Fruit fly (Drosophila melanogaster) whole organism, wandering third instar larva: Measurements from ENCODE around the gene mask.

Experiments used
- Abd-B ChIP-seq: fragments of >200 bp; optimal IDR thresholded peaks from 2 replicates; lab custom pipeline; 2017; ENCODE audit warnings: missing biosample characterization, missing genetic modification characterization
- CG32264 ChIP-seq: fragments of 200-800 bp; sonication (Bioruptor generic); optimal IDR thresholded peaks from 2 replicates; lab custom pipeline; 2016; ENCODE audit warnings: missing biosample characterization, missing genetic modification characterization
- CG9705 ChIP-seq: fragments of 200-800 bp; sonication (Bioruptor generic); optimal IDR thresholded peaks from 2 replicates; lab custom pipeline; 2018; ENCODE audit warnings: missing biosample characterization, mild to moderate bottlenecking, missing genetic modification characterization
- CrebA ChIP-seq: fragments of 200-800 bp; sonication (Bioruptor generic); optimal IDR thresholded peaks from 2 replicates; lab custom pipeline; 2016; ENCODE audit warnings: missing biosample characterization, mild to moderate bottlenecking, missing genetic modification characterization, borderline replicate concordance
- Dfd ChIP-seq: fragments of >200 bp; optimal IDR thresholded peaks from 2 replicates; lab custom pipeline; 2017; ENCODE audit warnings: missing biosample characterization, missing genetic modification characterization
- Dif ChIP-seq: fragments of 200-275, 200-300 bp; sonication (Bioruptor generic); optimal IDR thresholded peaks from 2 replicates; lab custom pipeline; 2018; ENCODE audit warnings: missing biosample characterization, missing genetic modification characterization; ENCODE audit not compliant: partially characterized antibody
- GATAd ChIP-seq: sonication (Bioruptor generic); optimal IDR thresholded peaks from 2 replicates; lab custom pipeline; 2016; ENCODE audit warnings: missing biosample characterization, missing genetic modification characterization
- HLH106 ChIP-seq: fragments of 200-800 bp; optimal IDR thresholded peaks from 3 replicates; lab custom pipeline; 2019; ENCODE audit warnings: missing biosample characterization, mild to moderate bottlenecking, missing genetic modification characterization, moderate library complexity
- Hnf4 ChIP-seq: fragments of 200-800 bp; sonication (Bioruptor generic); optimal IDR thresholded peaks from 2 replicates; lab custom pipeline; 2016; ENCODE audit warnings: missing biosample characterization, mild to moderate bottlenecking, missing genetic modification characterization
- Hr78 ChIP-seq: fragments of >200 bp; optimal IDR thresholded peaks from 2 replicates; lab custom pipeline; 2017; ENCODE audit warnings: missing biosample characterization, missing genetic modification characterization
- Hr83 ChIP-seq: fragments of 200-300 bp; sonication (Bioruptor generic); optimal IDR thresholded peaks from 2 replicates; lab custom pipeline; 2016; ENCODE audit warnings: missing biosample characterization, mild to moderate bottlenecking, missing genetic modification characterization, moderate library complexity; ENCODE audit not compliant: poor library complexity, severe bottlenecking
- Jra ChIP-seq: sonication (Bioruptor generic); optimal IDR thresholded peaks from 2 replicates; lab custom pipeline; 2016; ENCODE audit warnings: missing biosample characterization, missing genetic modification characterization
- Mio ChIP-seq: sonication (Bioruptor generic); optimal IDR thresholded peaks from 2 replicates; lab custom pipeline; 2016; ENCODE audit warnings: missing biosample characterization, missing genetic modification characterization
- Myc ChIP-seq: fragments of >200 bp; optimal IDR thresholded peaks from 2 replicates; lab custom pipeline; 2017
- N ChIP-seq: fragments of >200 bp; optimal IDR thresholded peaks from 2 replicates; lab custom pipeline; 2018; ENCODE audit warnings: missing biosample characterization, missing external identifiers, missing genetic modification characterization
- OdsH ChIP-seq: fragments of 200-800 bp; sonication (Bioruptor generic); optimal IDR thresholded peaks from 2 replicates; lab custom pipeline; 2016; ENCODE audit warnings: missing biosample characterization, mild to moderate bottlenecking, missing genetic modification characterization
- Rel ChIP-seq, 2 experiments: fragments of 200-800 bp; sonication (Bioruptor generic) in 1 of 2; optimal IDR thresholded peaks; 2 replicates in 1 of 2; 3 replicates in 1 of 2; lab custom pipeline; 2016 to 2019; ENCODE audit warnings: mild to moderate bottlenecking in 2 of 2, missing biosample characterization in 2 of 2, missing genetic modification characterization in 2 of 2, moderate library complexity in 1 of 2
- Sp1 ChIP-seq: fragments of 200-800 bp; sonication (Bioruptor generic); optimal IDR thresholded peaks from 3 replicates; lab custom pipeline; 2019; ENCODE audit warnings: missing biosample characterization, mild to moderate bottlenecking, missing genetic modification characterization, moderate library complexity
- Vsx2 ChIP-seq: fragments of 200-300, 225-300 bp; sonication (Bioruptor generic); optimal IDR thresholded peaks from 2 replicates; lab custom pipeline; 2018; ENCODE audit warnings: missing biosample characterization, missing genetic modification characterization; ENCODE audit not compliant: partially characterized antibody
- br ChIP-seq: fragments of 200-800 bp; sonication (Bioruptor generic); optimal IDR thresholded peaks from 2 replicates; lab custom pipeline; 2016; ENCODE audit warnings: missing biosample characterization, missing genetic modification characterization
- brk ChIP-seq: fragments of 200-800 bp; sonication (Bioruptor generic); optimal IDR thresholded peaks from 2 replicates; lab custom pipeline; 2016; ENCODE audit warnings: missing biosample characterization, mild to moderate bottlenecking, missing genetic modification characterization
- dl ChIP-seq, 2 experiments: fragments of 175-275, 200-275 bp in 1 of 2; fragments of 200-275 bp in 1 of 2; sonication (Bioruptor generic); optimal IDR thresholded peaks; lab custom pipeline; 2018; ENCODE audit warnings: mild to moderate bottlenecking in 2 of 2, missing biosample characterization in 2 of 2, missing genetic modification characterization in 2 of 2, moderate library complexity in 2 of 2; ENCODE audit not compliant: partially characterized antibody in 2 of 2, insufficient read depth in 1 of 2
- dmrt93B ChIP-seq: fragments of 200-800 bp; sonication (Bioruptor generic); optimal IDR thresholded peaks from 2 replicates; lab custom pipeline; 2018; ENCODE audit warnings: missing biosample characterization, mild to moderate bottlenecking, missing genetic modification characterization
- dsf ChIP-seq: sonication (Bioruptor generic); optimal IDR thresholded peaks from 2 replicates; lab custom pipeline; 2016; ENCODE audit warnings: missing biosample characterization, missing genetic modification characterization, borderline replicate concordance
- ey ChIP-seq: fragments of 200-800 bp; sonication (Bioruptor generic); optimal IDR thresholded peaks from 2 replicates; lab custom pipeline; 2016; ENCODE audit warnings: missing biosample characterization, missing genetic modification characterization
- foxo ChIP-seq, 2 experiments: fragments of 200-800 bp; sonication (Bioruptor generic); optimal IDR thresholded peaks; 2 replicates in 1 of 2; 3 replicates in 1 of 2; lab custom pipeline; 2016 to 2017; ENCODE audit warnings: missing biosample characterization in 2 of 2, missing genetic modification characterization in 2 of 2
- fru ChIP-seq: fragments of 200-800 bp; sonication (Bioruptor generic); optimal IDR thresholded peaks from 3 replicates; lab custom pipeline; 2016; ENCODE audit warnings: missing biosample characterization, mild to moderate bottlenecking, missing genetic modification characterization
- h ChIP-seq: fragments of 200-800 bp; sonication (Bioruptor generic); optimal IDR thresholded peaks from 3 replicates; lab custom pipeline; 2016; ENCODE audit warnings: missing biosample characterization, mild to moderate bottlenecking, missing genetic modification characterization
- jim ChIP-seq: fragments of 175-275, 200-325 bp; sonication (Bioruptor generic); optimal IDR thresholded peaks from 2 replicates; lab custom pipeline; 2016; ENCODE audit warnings: missing biosample characterization, mild to moderate bottlenecking, missing genetic modification characterization
- lola ChIP-seq: fragments of >200 bp; optimal IDR thresholded peaks from 2 replicates; lab custom pipeline; 2017; ENCODE audit warnings: missing biosample characterization, missing genetic modification characterization
- pan ChIP-seq: fragments of >200 bp; optimal IDR thresholded peaks from 2 replicates; lab custom pipeline; 2017
- psq ChIP-seq: fragments of 200-800 bp; sonication (Bioruptor generic); optimal IDR thresholded peaks from 3 replicates; lab custom pipeline; 2017; ENCODE audit warnings: missing biosample characterization, mild to moderate bottlenecking, missing genetic modification characterization, moderate library complexity
- rgr ChIP-seq: fragments of 200-800 bp; sonication (Bioruptor generic); optimal IDR thresholded peaks from 3 replicates; lab custom pipeline; 2016; ENCODE audit warnings: missing biosample characterization, mild to moderate bottlenecking, missing genetic modification characterization
- sage ChIP-seq: fragments of 200-800 bp; sonication (Bioruptor generic); optimal IDR thresholded peaks from 2 replicates; lab custom pipeline; 2016; ENCODE audit warnings: missing biosample characterization, mild to moderate bottlenecking, missing genetic modification characterization
- sv ChIP-seq: fragments of 200-800 bp; sonication (Bioruptor generic); optimal IDR thresholded peaks from 3 replicates; lab custom pipeline; 2016; ENCODE audit warnings: missing biosample characterization, missing genetic modification characterization
- tai ChIP-seq: sonication (Bioruptor generic); optimal IDR thresholded peaks from 2 replicates; lab custom pipeline; 2016; ENCODE audit warnings: missing biosample characterization, missing genetic modification characterization
- usp ChIP-seq: fragments of >200 bp; optimal IDR thresholded peaks from 2 replicates; lab custom pipeline; 2017; ENCODE audit warnings: missing biosample characterization, missing genetic modification characterization
- woc ChIP-seq: sonication (Bioruptor generic); optimal IDR thresholded peaks from 2 replicates; lab custom pipeline; 2016; ENCODE audit warnings: missing biosample characterization, mild to moderate bottlenecking, missing genetic modification characterization

The mask gene

dm6 chr3R:24259278-24260040 is 29.1 kb downstream of the mask start:
- TF ChIP-seq CG32264: peak; percentile 90
- peak; percentile 95 for TF ChIP-seq br (GFP tag; lab: Kevin White, UChicago)
- peak; percentile 98 for TF ChIP-seq rgr (GFP tag; lab: Kevin White, UChicago)
- TF ChIP-seq Dfd: no peak
- TF ChIP-seq Myc (lab: Kevin White, UChicago): no peak
- TF ChIP-seq Jra: peak; percentile 64
- peak; percentile 93 for TF ChIP-seq psq (GFP tag; lab: Kevin White, UChicago)
- TF ChIP-seq tai (GFP tag; lab: Kevin White, UChicago): no peak
- peak; percentile 81 for TF ChIP-seq woc
- TF ChIP-seq h (GFP tag; lab: Kevin White, UChicago): peak; percentile 97
- peak; percentile 81 for TF ChIP-seq Mio (GFP tag; lab: Kevin White, UChicago)
- peak; percentile 96 for TF ChIP-seq OdsH
- peak; percentile 96 for TF ChIP-seq Dif (GFP tag; lab: Kevin White, UChicago)
- TF ChIP-seq Hnf4 (GFP tag; lab: Kevin White, UChicago): peak; percentile 90
- peak; percentile 96 for TF ChIP-seq fru
- peak; percentile 85 for TF ChIP-seq CrebA (GFP tag; lab: Kevin White, UChicago)
- no peak for TF ChIP-seq lola (GFP tag; lab: Kevin White, UChicago)
- peak; percentile 82 for TF ChIP-seq brk (GFP tag; lab: Kevin White, UChicago)
- TF ChIP-seq Vsx2 (GFP tag; lab: Kevin White, UChicago): peak; percentile 52
- TF ChIP-seq Hr78: no peak
- no peak for TF ChIP-seq Abd-B (GFP tag; lab: Kevin White, UChicago)
- TF ChIP-seq pan (lab: Kevin White, UChicago): no peak
- no peak for TF ChIP-seq jim
- TF ChIP-seq Sp1 (GFP tag; lab: Kevin White, UChicago): peak; percentile 91
- peak; percentile 85 for TF ChIP-seq sage (GFP tag; lab: Kevin White, UChicago)
- TF ChIP-seq HLH106: peak; percentile 88
- TF ChIP-seq GATAd (GFP tag; lab: Kevin White, UChicago): peak; percentile 41
- TF ChIP-seq foxo (GFP tag; optimal IDR thresholded peaks at IDR 0.05; lab: Kevin White, UChicago): peak; percentile 93 to 97
- peak; percentile 5 for TF ChIP-seq CG9705 (GFP tag; lab: Kevin White, UChicago)
- TF ChIP-seq Hr83: peak; percentile 66
- TF ChIP-seq dsf (GFP tag; lab: Kevin White, UChicago): peak; percentile 43
- no peak for TF ChIP-seq dmrt93B (GFP tag; lab: Kevin White, UChicago)
- TF ChIP-seq dl (GFP tag; optimal IDR thresholded peaks at IDR 0.05; lab: Kevin White, UChicago; ENCODE audit: insufficient read depth in 1 of 2, partially characterized antibody in 2 of 2): peak; percentile 92 to 96
- peak; percentile 82 for TF ChIP-seq sv (GFP tag; lab: Kevin White, UChicago)
- TF ChIP-seq N (GFP tag; lab: Kevin White, UChicago): no peak
- peak; percentile 83 for TF ChIP-seq Rel (GFP tag; optimal IDR thresholded peaks at IDR 0.05; lab: Kevin White, UChicago)
- TF ChIP-seq Rel (tag; optimal IDR thresholded peaks at IDR 0.05; lab: Kevin White, UChicago): peak; percentile 58
- peak; percentile 97 for TF ChIP-seq ey (GFP tag; lab: Kevin White, UChicago)
- no peak for TF ChIP-seq usp (GFP tag; lab: Kevin White, UChicago)
- TF ChIP-seq, all 38 proteins: peak for 27

dm6 chr3R:24260041-24260379 is 29.6 kb downstream of the mask start:
- TF ChIP-seq OdsH (no peak), psq (GFP tag; lab: Kevin White, UChicago) (peak; percentile 29), Abd-B (GFP tag; lab: Kevin White, UChicago) (no peak), CrebA (GFP tag; lab: Kevin White, UChicago) (no peak), foxo (GFP tag; optimal IDR thresholded peaks at IDR 0.05; lab: Kevin White, UChicago) (no peak), h (GFP tag; lab: Kevin White, UChicago) (peak; percentile 25), fru (peak; percentile 56)
